Fruit fly (Drosophila melanogaster): ENCODE data around the gene MED31.
A peak's percentile ranks its signal among the peaks of the same experiment; 100 is the strongest.

MED31 gene

DNA sequence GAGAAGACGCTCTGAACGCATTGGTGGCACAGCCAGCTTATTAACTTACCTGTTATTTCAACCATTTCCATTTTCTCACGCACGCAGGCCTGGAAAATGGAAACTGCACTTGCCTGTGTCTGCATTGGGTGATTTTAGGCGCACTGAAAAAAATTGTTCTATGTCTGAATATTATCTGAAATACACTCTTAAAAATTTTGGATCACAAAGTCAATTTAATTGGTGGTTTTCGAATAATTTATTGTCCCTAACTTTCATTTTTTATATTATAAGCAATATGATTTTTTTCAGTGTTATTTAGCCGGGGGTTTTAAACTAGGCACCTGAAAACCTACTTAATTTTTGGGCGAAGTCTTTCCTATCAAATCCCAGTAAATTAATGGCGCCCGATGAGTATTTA, 21.3 kb downstream of the MED31 start (continued):
- TF ChIP-seq nom (GFP tag; optimal IDR thresholded peaks at IDR 0.05) (no peak), CG17568 (GFP tag; optimal IDR thresholded peaks at IDR 0.05) (peak; percentile 54), emc (GFP tag; optimal IDR thresholded peaks at IDR 0.05) (no peak), CG12299 (tag; optimal IDR thresholded peaks at IDR 0.05) (peak; percentile 24), Atf-2 (GFP tag; optimal IDR thresholded peaks at IDR 0.05) (no peak), CG14965 (GFP tag; optimal IDR thresholded peaks at IDR 0.05; ENCODE audit: borderline replicate concordance) (peak; percentile 14), fru (optimal IDR thresholded peaks at IDR 0.05) (no peak), sr (GFP tag; IDR thresholded peaks at IDR 0.05) (0 out of 3 replicates have a peak, but pooled peaks have one; percentile 13), CG2875 (GFP tag; optimal IDR thresholded peaks at IDR 0.05) (peak; percentile 64), Tbp (GFP tag; optimal IDR thresholded peaks at IDR 0.05) (no peak), CG8089 (GFP tag; optimal IDR thresholded peaks at IDR 0.05) (peak; percentile 8), CG11695 (GFP tag; IDR thresholded peaks at IDR 0.05) (peak; percentile 78; the same call in 2 of the 3 replicates), CG2202 (tag; optimal IDR thresholded peaks at IDR 0.05) (peak; percentile 43), CG31224 (GFP tag; IDR thresholded peaks at IDR 0.05) (peak; percentile 51; the same call in 1 of the 2 replicates), Eip74EF (GFP tag; optimal IDR thresholded peaks at IDR 0.05) (peak in 1 of 2 experiments; percentile 14), seq (GFP tag; IDR thresholded peaks at IDR 0.05) (peak; percentile 60), crp (GFP tag; optimal IDR thresholded peaks at IDR 0.05) (peak in 1 of 2 experiments; percentile 13), Oli (tag; optimal IDR thresholded peaks at IDR 0.05) (peak; percentile 72), CG30020 (tag; optimal IDR thresholded peaks at IDR 0.05) (peak; percentile 11), dan (GFP tag; IDR thresholded peaks at IDR 0.05) (no peak), CG6254 (GFP tag; optimal IDR thresholded peaks at IDR 0.05) (peak; percentile 84), CG15514 (GFP tag; optimal IDR thresholded peaks at IDR 0.05) (peak; percentile 39), zf30C (GFP tag; optimal IDR thresholded peaks at IDR 0.05) (peak; percentile 66), CG13287 (GFP tag; IDR thresholded peaks at IDR 0.05; ENCODE audit: partially characterized antibody) (no peak), Dbx (GFP tag; IDR thresholded peaks at IDR 0.05) (no peak), CG10654 (GFP tag; optimal IDR thresholded peaks at IDR 0.05) (peak; percentile 77), CG13894 (tag; optimal IDR thresholded peaks at IDR 0.05) (no peak), CG2678 (tag; optimal IDR thresholded peaks at IDR 0.05) (peak; percentile 89), CG7556 (GFP tag; optimal IDR thresholded peaks at IDR 0.05) (peak; percentile 78), schlank (tag; optimal IDR thresholded peaks at IDR 0.05) (no peak), E2f2 (GFP tag; IDR thresholded peaks at IDR 0.05) (peak; percentile 49; the same call in 1 of the 2 replicates), CG4820 (GFP tag; optimal IDR thresholded peaks at IDR 0.05) (peak; percentile 87), CG17385 (GFP tag; optimal IDR thresholded peaks at IDR 0.05) (peak; percentile 67), CG6683 (GFP tag; optimal IDR thresholded peaks at IDR 0.05) (peak; percentile 51), tap (tag; optimal IDR thresholded peaks at IDR 0.05) (peak; percentile 87), Mad (GFP tag; optimal IDR thresholded peaks at IDR 0.05) (no peak), Hey (tag; optimal IDR thresholded peaks at IDR 0.05) (no peak), ftz-f1 (GFP tag; optimal IDR thresholded peaks at IDR 0.05) (no peak), cad (GFP tag; optimal IDR thresholded peaks at IDR 0.05) (no peak), sc (optimal IDR thresholded peaks at IDR 0.05) (no peak), sc (GFP tag; optimal IDR thresholded peaks at IDR 0.05) (peak; percentile 7), onecut (GFP tag; IDR thresholded peaks at IDR 0.05) (peak; percentile 76), kay (GFP tag; optimal IDR thresholded peaks at IDR 0.05) (peak; percentile 56), oc (tag; optimal IDR thresholded peaks at IDR 0.05) (peak; percentile 16), Med (GFP tag) (peak; percentile 83), trem (tag; optimal IDR thresholded peaks at IDR 0.05) (peak; percentile 92), CG3726 (GFP tag; IDR thresholded peaks at IDR 0.05) (peak; percentile 72; the same call in 1 of the 3 replicates), GATAe (GFP tag; conservative IDR thresholded peaks at IDR 0.05) (no peak), tup (GFP tag; optimal IDR thresholded peaks at IDR 0.05) (no peak), Ssrp (tag; optimal IDR thresholded peaks at IDR 0.05) (peak; percentile 46), CG15073 (GFP tag; optimal IDR thresholded peaks at IDR 0.05) (no peak)
